Fruit fly (Drosophila melanogaster): ENCODE results near the gene Cpr76Ba.

DNA sequence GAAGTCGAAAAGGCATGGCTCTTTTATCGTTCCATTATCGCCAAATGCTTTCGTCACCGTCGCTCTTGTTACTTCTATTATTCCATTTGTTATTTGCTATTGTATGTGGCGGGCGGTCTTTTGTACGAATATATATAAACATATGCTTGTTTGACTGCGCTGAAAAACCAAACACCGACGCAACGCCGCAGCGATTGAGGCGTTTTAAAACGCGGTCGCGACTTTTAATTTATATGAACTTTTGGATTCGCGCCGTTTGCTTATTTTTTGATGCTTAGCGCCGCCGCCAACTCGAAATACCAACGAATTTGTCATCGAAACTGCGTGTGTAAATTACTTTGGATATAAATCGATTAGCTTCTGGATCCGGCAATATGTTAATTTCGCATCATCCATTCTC is 21.0 kb downstream of the Cpr76Ba start:
- no peak for TF ChIP-seq usp (GFP tag; optimal IDR thresholded peaks at IDR 0.05)
- no peak for TF ChIP-seq pan (optimal IDR thresholded peaks at IDR 0.05)
- no peak for TF ChIP-seq psq (optimal IDR thresholded peaks at IDR 0.05)
- TF ChIP-seq CG8478 (optimal IDR thresholded peaks at IDR 0.05), result no peak
- TF ChIP-seq EcR (GFP tag; optimal IDR thresholded peaks at IDR 0.05), result no peak
- TF ChIP-seq Dll (optimal IDR thresholded peaks at IDR 0.05), result no peak

Measured in whole organism.